Fruit fly (Drosophila melanogaster): ENCODE measurements around the gene CG3061.

The CG3061 gene

dm6 chr3R:13984922-13985581 lies 47.1 kb upstream of the CG3061 start (continued):
- TF ChIP-seq grau (tag; optimal IDR thresholded peaks at IDR 0.05) (peak; percentile 74), CG17802 (tag; optimal IDR thresholded peaks at IDR 0.05) (peak; percentile 8), CG18619 (GFP tag; optimal IDR thresholded peaks at IDR 0.05) (peak; percentile 17), CG9876 (GFP tag; optimal IDR thresholded peaks at IDR 0.05) (no peak), CG8281 (tag; optimal IDR thresholded peaks at IDR 0.05) (peak; percentile 21), pum (GFP tag; optimal IDR thresholded peaks at IDR 0.05) (peak; percentile 70), H2.0 (GFP tag; IDR thresholded peaks at IDR 0.05) (peak; percentile 40; the same call in 1 of the 2 replicates), CG11398 (GFP tag; optimal IDR thresholded peaks at IDR 0.05) (peak; percentile 9), cad (GFP tag; optimal IDR thresholded peaks at IDR 0.05) (peak; percentile 65), Nf-YC (tag; optimal IDR thresholded peaks at IDR 0.05) (no peak), BEAF-32 (GFP tag; optimal IDR thresholded peaks at IDR 0.05) (no peak), CG32767 (GFP tag; IDR thresholded peaks at IDR 0.05) (peak; percentile 47; the same call in 1 of the 2 replicates), en (GFP tag; optimal IDR thresholded peaks at IDR 0.05) (peak; percentile 23), toy (GFP tag; IDR thresholded peaks at IDR 0.05) (no peak), dysf (GFP tag; IDR thresholded peaks at IDR 0.05) (peak; percentile 57; the same call in 2 of the 3 replicates), Atf3 (GFP tag; optimal IDR thresholded peaks at IDR 0.05) (peak; percentile 21), CG7987 (GFP tag; optimal IDR thresholded peaks at IDR 0.05) (no peak), dpn (GFP tag; optimal IDR thresholded peaks at IDR 0.05) (peak; percentile 64 to 70), CG18599 (GFP tag; optimal IDR thresholded peaks at IDR 0.05) (peak; percentile 32), CG10209 (GFP tag; optimal IDR thresholded peaks at IDR 0.05) (peak; percentile 78), danr (GFP tag; IDR thresholded peaks at IDR 0.05) (no peak), ab (GFP tag; optimal IDR thresholded peaks at IDR 0.05) (no peak), CG15011 (GFP tag; optimal IDR thresholded peaks at IDR 0.05) (peak; percentile 65), E2f1 (GFP tag; IDR thresholded peaks at IDR 0.05) (peak; percentile 66), insv (GFP tag; optimal IDR thresholded peaks at IDR 0.05) (no peak), Atf-2 (GFP tag; optimal IDR thresholded peaks at IDR 0.05) (peak; percentile 32), Jarid2 (GFP tag; optimal IDR thresholded peaks at IDR 0.05) (peak; percentile 29), CG12769 (tag; optimal IDR thresholded peaks at IDR 0.05) (peak; percentile 57), HLH4C (GFP tag; IDR thresholded peaks at IDR 0.05; ENCODE audit: partially characterized antibody) (no peak), ac (GFP tag; optimal IDR thresholded peaks at IDR 0.05) (peak; percentile 85), nom (GFP tag; optimal IDR thresholded peaks at IDR 0.05) (peak; percentile 67), Dfd (GFP tag; optimal IDR thresholded peaks at IDR 0.05) (no peak), CG30431 (GFP tag; optimal IDR thresholded peaks at IDR 0.05) (peak; percentile 52), CG1647 (GFP tag; optimal IDR thresholded peaks at IDR 0.05) (no peak), gcm (GFP tag; optimal IDR thresholded peaks at IDR 0.05) (peak; percentile 65), BtbVII (GFP tag; optimal IDR thresholded peaks at IDR 0.05) (peak; percentile 25), luna (GFP tag; optimal IDR thresholded peaks at IDR 0.05) (no peak), bab2 (GFP tag; optimal IDR thresholded peaks at IDR 0.05) (peak; percentile 41), CG11247 (GFP tag; IDR thresholded peaks at IDR 0.05) (peak; percentile 49; the same call in 1 of the 2 replicates), cato (GFP tag; optimal IDR thresholded peaks at IDR 0.05; ENCODE audit: borderline replicate concordance) (peak; percentile 6), CG1233 (GFP tag; optimal IDR thresholded peaks at IDR 0.05) (peak; percentile 66), CG13624 (GFP tag; optimal IDR thresholded peaks at IDR 0.05) (peak; percentile 8), Dp (GFP tag; optimal IDR thresholded peaks at IDR 0.05) (no peak), sisA (GFP tag; IDR thresholded peaks at IDR 0.05) (peak; percentile 67), hth (optimal IDR thresholded peaks at IDR 0.05) (no peak), repo (GFP tag; optimal IDR thresholded peaks at IDR 0.05) (no peak), CG33213 (GFP tag; optimal IDR thresholded peaks at IDR 0.05) (peak; percentile 55), run (tag; optimal IDR thresholded peaks at IDR 0.05) (peak; percentile 33), CG6654 (GFP tag; optimal IDR thresholded peaks at IDR 0.05) (peak; percentile 26), MTF-1 (GFP tag; optimal IDR thresholded peaks at IDR 0.05; ENCODE audit: borderline replicate concordance) (no peak)
